Worm (Caenorhabditis elegans) whole organism, mixed stage, embryonic: ENCODE measurements around the gene sre-47.

Experiments used
- ham-2 ChIP-seq: fragments of 200-800 bp; sonication (Bioruptor generic); optimal IDR thresholded peaks from 2 replicates; lab custom pipeline; 2018; ENCODE audit warnings: mild to moderate bottlenecking, missing genetic modification characterization, missing compliant biosample characterization
- nhr-237 ChIP-seq: fragments of 150-350 bp; optimal IDR thresholded peaks from 2 replicates; lab custom pipeline; 2014; ENCODE audit warnings: missing biosample characterization, missing genetic modification characterization
- nhr-28 ChIP-seq: fragments of 150-350 bp; optimal IDR thresholded peaks from 2 replicates; lab custom pipeline; 2014; ENCODE audit warnings: missing biosample characterization, missing genetic modification characterization
- sem-2 ChIP-seq: fragments of 200-800 bp; sonication (Bioruptor generic); optimal IDR thresholded peaks from 2 replicates; lab custom pipeline; 2018; ENCODE audit warnings: mild to moderate bottlenecking, missing genetic modification characterization, missing compliant biosample characterization

- TF ChIP-seq ham-2 (no peak), nhr-28 (tag; lab: Kevin White, UChicago) (no peak), sem-2 (no peak), nhr-237 (tag; lab: Kevin White, UChicago) (no peak)
These were observed 14.5 kb upstream of the sre-47 start, which contains the start of gene F01D5.2 for ce11 chrII:13998964-13999363.
